Fruit fly (Drosophila melanogaster) whole organism: Measurements from ENCODE around the gene T48.

Experiments used
- CG8478 ChIP-seq: fragments of >200 bp; optimal IDR thresholded peaks from 2 replicates; lab custom pipeline; 2018; ENCODE audit warnings: inconsistent platforms
- EcR ChIP-seq, 2 experiments: fragments of >200 bp; optimal IDR thresholded peaks; 2 replicates each; lab custom pipeline; 2017; ENCODE audit warnings: missing biosample characterization in 2 of 2, missing genetic modification characterization in 2 of 2, missing genetic modification reagents in 2 of 2
- pan ChIP-seq: fragments of >200 bp; optimal IDR thresholded peaks from 2 replicates; lab custom pipeline; 2017
- psq ChIP-seq: fragments of >200 bp; optimal IDR thresholded peaks from 2 replicates; lab custom pipeline; 2017
- usp ChIP-seq: fragments of >200 bp; optimal IDR thresholded peaks from 2 replicates; lab custom pipeline; 2017; ENCODE audit warnings: missing biosample characterization, missing genetic modification characterization, mixed read lengths

DNA sequence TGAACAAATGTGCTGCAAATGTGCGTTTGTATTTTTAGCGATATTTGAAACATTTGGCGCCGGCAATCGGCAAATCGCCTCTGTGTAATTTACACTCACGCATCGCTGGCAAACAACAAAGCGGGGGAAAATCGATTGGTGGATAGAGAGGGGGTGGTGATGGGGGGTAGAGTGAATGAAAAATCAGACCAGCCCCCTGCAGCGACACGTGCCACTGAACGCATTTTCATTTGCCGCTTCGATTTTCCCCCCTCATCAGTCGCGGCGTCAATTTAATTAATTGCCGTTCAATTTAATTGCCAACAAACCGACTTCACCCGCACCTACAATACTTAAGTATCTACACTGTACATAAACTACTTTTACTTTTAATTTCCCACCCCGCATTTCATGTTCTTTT is 53.9 kb downstream of the T48 start:
- no peak for TF ChIP-seq CG8478
- peak in 1 of 2 experiments; percentile 5 for TF ChIP-seq EcR (GFP tag; optimal IDR thresholded peaks at IDR 0.05; lab: Kevin White, UChicago)
- no peak for TF ChIP-seq usp (GFP tag; lab: Kevin White, UChicago)
- TF ChIP-seq psq (lab: Kevin White, UChicago): no peak
- TF ChIP-seq pan (lab: Kevin White, UChicago): no peak
